Worm (Caenorhabditis elegans): ENCODE measurements around the gene prp-9.

ce11 chrII:8562002-8562401, 36.8 kb upstream of the prp-9 start, which contains the start of gene F54C9.14:
- no peak for TF ChIP-seq flt-1 (GFP tag; IDR thresholded peaks at IDR 0.05)
- TF ChIP-seq ets-7 (tag; optimal IDR thresholded peaks at IDR 0.05) = no peak
- no peak for TF ChIP-seq ama-1 (optimal IDR thresholded peaks at IDR 0.05)
- no peak for TF ChIP-seq aly-1 (tag; optimal IDR thresholded peaks at IDR 0.05)
- TF ChIP-seq sea-1 (GFP tag; conservative IDR thresholded peaks at IDR 0.05) = no peak
